Fruit fly (Drosophila melanogaster): ENCODE data around the gene CG2975.
A peak's percentile ranks its signal among the peaks of the same experiment; 100 is the strongest.

Gene CG2975

dm6 chr2L:2830341-2830800 is 9.6 kb upstream of the CG2975 start (continued):
- TF ChIP-seq Sox100B (GFP tag; optimal IDR thresholded peaks at IDR 0.05) (peak; percentile 97), CG2199 (GFP tag; IDR thresholded peaks at IDR 0.05) (no peak), CG7556 (GFP tag; optimal IDR thresholded peaks at IDR 0.05) (peak; percentile 97), Meics (GFP tag; optimal IDR thresholded peaks at IDR 0.05) (peak; percentile 92), yki (optimal IDR thresholded peaks at IDR 0.05) (no peak), CG17802 (tag; optimal IDR thresholded peaks at IDR 0.05) (peak; percentile 27), CG13894 (tag; optimal IDR thresholded peaks at IDR 0.05) (peak; percentile 8), Dad (GFP tag; optimal IDR thresholded peaks at IDR 0.05) (peak; percentile 29), CG8359 (GFP tag; optimal IDR thresholded peaks at IDR 0.05; ENCODE audit: borderline replicate concordance) (peak; percentile 83), lov (optimal IDR thresholded peaks at IDR 0.05) (no peak), lov (GFP tag; IDR thresholded peaks at IDR 0.05) (no peak), Ets65A (GFP tag) (peak; percentile 76), Mad (GFP tag; optimal IDR thresholded peaks at IDR 0.05) (peak; percentile 71), Rfx (GFP tag; IDR thresholded peaks at IDR 0.05) (peak; percentile 66), pb (GFP tag; optimal IDR thresholded peaks at IDR 0.05) (no peak), Pdp1 (GFP tag; optimal IDR thresholded peaks at IDR 0.05) (peak; percentile 65 to 74), Hand (GFP tag; optimal IDR thresholded peaks at IDR 0.05) (peak; percentile 73), bcd (GFP tag; optimal IDR thresholded peaks at IDR 0.05) (peak; percentile 90), CG11695 (GFP tag; IDR thresholded peaks at IDR 0.05) (peak; percentile 88), gro (GFP tag; optimal IDR thresholded peaks at IDR 0.05) (no peak), CG10267 (tag; optimal IDR thresholded peaks at IDR 0.05) (peak; percentile 88), CG30403 (GFP tag; optimal IDR thresholded peaks at IDR 0.05) (peak; percentile 93), Stat92E (GFP tag; optimal IDR thresholded peaks at IDR 0.05) (peak in 1 of 3 experiments; percentile 68), crc (GFP tag; optimal IDR thresholded peaks at IDR 0.05) (no peak), Kr (GFP tag; optimal IDR thresholded peaks at IDR 0.05) (peak; percentile 49), CG2202 (tag; optimal IDR thresholded peaks at IDR 0.05) (peak; percentile 81), CG9817 (tag; optimal IDR thresholded peaks at IDR 0.05) (peak; percentile 75), CG3726 (GFP tag; IDR thresholded peaks at IDR 0.05) (no peak), scrt (GFP tag; optimal IDR thresholded peaks at IDR 0.05) (peak; percentile 78), Oli (tag; optimal IDR thresholded peaks at IDR 0.05) (peak; percentile 94), gsb (GFP tag; IDR thresholded peaks at IDR 0.05) (peak; percentile 35; the same call in 1 of the 2 replicates), BEAF-32 (GFP tag; optimal IDR thresholded peaks at IDR 0.05) (no peak), org-1 (GFP tag; optimal IDR thresholded peaks at IDR 0.05) (peak; percentile 80), CrebB (tag; optimal IDR thresholded peaks at IDR 0.05) (peak; percentile 61), CG4730 (GFP tag; IDR thresholded peaks at IDR 0.05) (peak; percentile 57; the same call in 1 of the 2 replicates), grau (tag; optimal IDR thresholded peaks at IDR 0.05) (peak; percentile 91), Aef1 (GFP tag; IDR thresholded peaks at IDR 0.05) (peak; percentile 56; the same call in 2 of the 3 replicates), CG2129 (GFP tag; IDR thresholded peaks at IDR 0.05; ENCODE audit: partially characterized antibody) (no peak), sr (GFP tag; IDR thresholded peaks at IDR 0.05) (no peak), tx (GFP tag; optimal IDR thresholded peaks at IDR 0.05) (peak; percentile 17), CG6689 (GFP tag; IDR thresholded peaks at IDR 0.05) (peak; percentile 89), CG13287 (GFP tag; IDR thresholded peaks at IDR 0.05; ENCODE audit: partially characterized antibody) (no peak), abd-A (tag; optimal IDR thresholded peaks at IDR 0.05) (no peak), chif (GFP tag; optimal IDR thresholded peaks at IDR 0.05) (peak; percentile 36 to 81), CG9876 (GFP tag; optimal IDR thresholded peaks at IDR 0.05) (no peak), gsb-n (tag; optimal IDR thresholded peaks at IDR 0.05) (peak; percentile 86), Gsc (GFP tag; IDR thresholded peaks at IDR 0.05) (no peak), HmgZ (tag; optimal IDR thresholded peaks at IDR 0.05) (peak; percentile 51), lmd (GFP tag; IDR thresholded peaks at IDR 0.05) (peak; percentile 83), CG14965 (GFP tag; optimal IDR thresholded peaks at IDR 0.05; ENCODE audit: borderline replicate concordance) (no peak), CG18476 (GFP tag; optimal IDR thresholded peaks at IDR 0.05) (peak; percentile 86)

Data from whole organism, embryonic.